Fruit fly (Drosophila melanogaster) whole organism, embryonic: Measurements from ENCODE around the gene drongo.

Experiments used
- Antp ChIP-seq: fragments of 200-800 bp; sonication (Bioruptor generic); optimal IDR thresholded peaks from 3 replicates; lab custom pipeline; 2016; ENCODE audit warnings: missing biosample characterization, missing genetic modification characterization
- CG10321 ChIP-seq: fragments of 200-800 bp; sonication (Bioruptor generic); IDR thresholded peaks from 2 replicates; pipeline ENCODE4 v1.3.6; 2022; ENCODE audit warnings: missing biosample characterization, missing genetic modification characterization
- CG11560 ChIP-seq: fragments of 200-800 bp; sonication (Bioruptor generic); IDR thresholded peaks from 3 replicates; pipeline ENCODE4 v1.3.6; 2022; ENCODE audit warnings: missing biosample characterization, missing genetic modification characterization
- CG12299 ChIP-seq: fragments of 200-800 bp; sonication (Bioruptor generic); optimal IDR thresholded peaks from 2 replicates; lab custom pipeline; 2018; ENCODE audit warnings: missing biosample characterization, mild to moderate bottlenecking, missing genetic modification characterization
- CG12659 ChIP-seq: fragments of 200-800 bp; sonication (Bioruptor generic); optimal IDR thresholded peaks from 3 replicates; lab custom pipeline; 2017; ENCODE audit warnings: mild to moderate bottlenecking, missing biosample characterization, missing genetic modification reagents, missing genetic modification characterization
- CG13287 ChIP-seq: fragments of 200-800 bp; sonication (Bioruptor generic); IDR thresholded peaks from 2 replicates; pipeline ENCODE4 v1.3.6; 2022; ENCODE audit warnings: missing biosample characterization, missing genetic modification characterization; ENCODE audit not compliant: partially characterized antibody
- CG15696 ChIP-seq: fragments of 200-800 bp; sonication (Bioruptor generic); optimal IDR thresholded peaks from 2 replicates; lab custom pipeline; 2019; ENCODE audit warnings: missing biosample characterization, mild to moderate bottlenecking, missing genetic modification characterization, moderate library complexity
- CG16813 ChIP-seq: fragments of 200-800 bp; sonication (Bioruptor generic); IDR thresholded peaks from 3 replicates; pipeline ENCODE4 v1.3.6; 2022; ENCODE audit warnings: missing biosample characterization, missing genetic modification characterization; ENCODE audit not compliant: partially characterized antibody
- CG17385 ChIP-seq: fragments of 200-800 bp; sonication (Bioruptor generic); optimal IDR thresholded peaks from 3 replicates; lab custom pipeline; 2018; ENCODE audit warnings: missing biosample characterization, mild to moderate bottlenecking, missing genetic modification characterization
- CG18619 ChIP-seq: fragments of 200-800 bp; sonication (Bioruptor generic); optimal IDR thresholded peaks from 3 replicates; lab custom pipeline; 2017; ENCODE audit warnings: missing biosample characterization, mild to moderate bottlenecking, missing genetic modification characterization
- CG2116 ChIP-seq: fragments of 200-800 bp; sonication (Bioruptor generic); optimal IDR thresholded peaks from 3 replicates; lab custom pipeline; 2018; ENCODE audit warnings: missing biosample characterization, mild to moderate bottlenecking, missing genetic modification characterization
- CG2875 ChIP-seq: fragments of 200-800 bp; sonication (Bioruptor generic); optimal IDR thresholded peaks from 2 replicates; lab custom pipeline; 2017; ENCODE audit warnings: missing biosample characterization, mild to moderate bottlenecking, missing genetic modification characterization, missing genetic modification reagents
- CG32772 ChIP-seq: fragments of 200-800 bp; sonication (Bioruptor generic); IDR thresholded peaks from 2 replicates; pipeline ENCODE4 v1.3.6; 2022; ENCODE audit warnings: missing biosample characterization, missing genetic modification characterization
- CG4282 ChIP-seq: fragments of 200-800 bp; sonication (Bioruptor generic); optimal IDR thresholded peaks from 2 replicates; lab custom pipeline; 2016; ENCODE audit warnings: missing biosample characterization, missing genetic modification characterization
- CG4328 ChIP-seq: fragments of 200-800 bp; sonication (Bioruptor generic); optimal IDR thresholded peaks from 3 replicates; lab custom pipeline; 2017; ENCODE audit warnings: missing biosample characterization, missing genetic modification reagents, missing genetic modification characterization
- CG7372 ChIP-seq: fragments of 200-800 bp; sonication (Bioruptor generic); IDR thresholded peaks from 2 replicates; pipeline ENCODE4 v1.3.6; 2022; ENCODE audit warnings: missing biosample characterization, missing genetic modification characterization
- CG8924 ChIP-seq: fragments of 200-800 bp; optimal IDR thresholded peaks from 3 replicates; lab custom pipeline; 2019; ENCODE audit warnings: missing biosample characterization, mild to moderate bottlenecking, missing genetic modification characterization, moderate library complexity
- CG9609 ChIP-seq: fragments of 200-800 bp; sonication (Bioruptor generic); optimal IDR thresholded peaks from 3 replicates; lab custom pipeline; 2016; ENCODE audit warnings: missing biosample characterization, missing genetic modification characterization
- CG9797 ChIP-seq: fragments of 200-800 bp; sonication (Bioruptor generic); optimal IDR thresholded peaks from 3 replicates; lab custom pipeline; 2018; ENCODE audit warnings: missing biosample characterization, mild to moderate bottlenecking, missing genetic modification characterization
- CG9817 ChIP-seq: fragments of 200-800 bp; sonication (Bioruptor generic); optimal IDR thresholded peaks from 2 replicates; lab custom pipeline; 2018; ENCODE audit warnings: missing biosample characterization, mild to moderate bottlenecking, missing genetic modification characterization, moderate library complexity
- ERR ChIP-seq: fragments of 200-800 bp; sonication (Bioruptor generic); optimal IDR thresholded peaks from 2 replicates; lab custom pipeline; 2016; ENCODE audit warnings: missing biosample characterization, missing genetic modification characterization
- Hr3 ChIP-seq: fragments of 200-800 bp; sonication (Bioruptor generic); optimal IDR thresholded peaks from 3 replicates; lab custom pipeline; 2016; ENCODE audit warnings: missing biosample characterization, missing genetic modification characterization
- Mad ChIP-seq: fragments of 200-800 bp; sonication (Bioruptor generic); optimal IDR thresholded peaks from 2 replicates; lab custom pipeline; 2016; ENCODE audit warnings: missing biosample characterization, missing genetic modification characterization
- NfI ChIP-seq: fragments of 200-800 bp; sonication (Bioruptor generic); optimal IDR thresholded peaks from 3 replicates; lab custom pipeline; 2018; ENCODE audit warnings: missing biosample characterization, mild to moderate bottlenecking, missing genetic modification characterization, moderate library complexity
- Six4 ChIP-seq: fragments of 200-800 bp; sonication (Bioruptor generic); optimal IDR thresholded peaks from 2 replicates; lab custom pipeline; 2016; ENCODE audit warnings: missing biosample characterization, missing genetic modification characterization
- Sox102F ChIP-seq: fragments of 200-800 bp; sonication (Bioruptor generic); optimal IDR thresholded peaks from 2 replicates; lab custom pipeline; 2018; ENCODE audit warnings: missing biosample characterization, mild to moderate bottlenecking, missing genetic modification characterization, moderate library complexity
- Usf ChIP-seq: fragments of 200-800 bp; sonication (Bioruptor generic); optimal IDR thresholded peaks from 2 replicates; lab custom pipeline; 2017; ENCODE audit warnings: missing genotype, missing biosample characterization, missing genetic modification characterization
- ap ChIP-seq: fragments of 200-800 bp; sonication (Bioruptor generic); IDR thresholded peaks from 2 replicates; pipeline ENCODE4 v1.3.6; 2022; ENCODE audit warnings: missing biosample characterization, missing genetic modification characterization
- bab2 ChIP-seq: fragments of 200-800 bp; sonication (Bioruptor generic); optimal IDR thresholded peaks from 2 replicates; lab custom pipeline; 2016; ENCODE audit warnings: missing biosample characterization, missing genetic modification characterization
- bcd ChIP-seq: fragments of 200-800 bp; sonication (Bioruptor generic); optimal IDR thresholded peaks from 2 replicates; lab custom pipeline; 2017; ENCODE audit warnings: missing biosample characterization, mild to moderate bottlenecking, missing genetic modification characterization
- btn ChIP-seq: fragments of 200-800 bp; sonication (Bioruptor generic); optimal IDR thresholded peaks from 2 replicates; lab custom pipeline; 2016; ENCODE audit warnings: missing biosample characterization, missing genetic modification characterization
- dati ChIP-seq: fragments of 200-800 bp; sonication (Bioruptor generic); IDR thresholded peaks from 2 replicates; pipeline ENCODE4 v1.3.6; 2022; ENCODE audit warnings: missing biosample characterization, missing genetic modification characterization
- fd64A ChIP-seq: fragments of 200-800 bp; sonication (Bioruptor generic); optimal IDR thresholded peaks from 3 replicates; lab custom pipeline; 2018; ENCODE audit warnings: missing biosample characterization, mild to moderate bottlenecking, missing genetic modification characterization
- fu2 ChIP-seq: fragments of 200-800 bp; sonication (Bioruptor generic); optimal IDR thresholded peaks from 2 replicates; lab custom pipeline; 2016; ENCODE audit warnings: missing biosample characterization, missing genetic modification characterization
- kni ChIP-seq: fragments of 200-800 bp; sonication (Bioruptor generic); optimal IDR thresholded peaks from 3 replicates; lab custom pipeline; 2017; ENCODE audit warnings: mild to moderate bottlenecking, missing biosample characterization, missing genetic modification reagents, missing genetic modification characterization
- knrl ChIP-seq: fragments of 200-800 bp; sonication (Bioruptor generic); IDR thresholded peaks from 3 replicates; pipeline ENCODE4 v1.3.6; 2022; ENCODE audit warnings: missing biosample characterization, missing genetic modification characterization; ENCODE audit not compliant: partially characterized antibody
- lbe ChIP-seq: fragments of 200-800 bp; sonication (Bioruptor generic); optimal IDR thresholded peaks from 2 replicates; lab custom pipeline; 2016; ENCODE audit warnings: missing biosample characterization, mild to moderate bottlenecking, missing genetic modification characterization
- lmd ChIP-seq: fragments of 200-800 bp; sonication (Bioruptor generic); IDR thresholded peaks from 2 replicates; pipeline ENCODE4 v1.3.6; 2022; ENCODE audit warnings: missing biosample characterization, missing genetic modification characterization
- lov ChIP-seq, 2 experiments: fragments of 200-800 bp in 1 of 2; fragments of >200 bp in 1 of 2; sonication (Bioruptor generic) in 1 of 2; IDR thresholded peaks in 1 of 2; optimal IDR thresholded peaks in 1 of 2; 2 replicates in 1 of 2; 3 replicates in 1 of 2; pipeline versions ENCODE4 v1.3.6 to Lab custom; 2017 to 2022; ENCODE audit warnings: missing biosample characterization in 1 of 2, missing genetic modification characterization in 1 of 2
- maf-S ChIP-seq: fragments of 200-800 bp; sonication (Bioruptor generic); optimal IDR thresholded peaks from 2 replicates; lab custom pipeline; 2016; ENCODE audit warnings: missing biosample characterization, missing genetic modification characterization
- mirr ChIP-seq: fragments of 200-800 bp; sonication (Bioruptor generic); optimal IDR thresholded peaks from 3 replicates; lab custom pipeline; 2018; ENCODE audit warnings: missing biosample characterization, mild to moderate bottlenecking, missing genetic modification characterization
- pzg ChIP-seq: fragments of 200-800 bp; sonication (Bioruptor generic); optimal IDR thresholded peaks from 3 replicates; lab custom pipeline; 2018; ENCODE audit warnings: missing biosample characterization, mild to moderate bottlenecking, missing genetic modification characterization, moderate library complexity
- salm ChIP-seq: fragments of 200-800 bp; sonication (Bioruptor generic); optimal IDR thresholded peaks from 2 replicates; lab custom pipeline; 2018; ENCODE audit warnings: missing biosample characterization, mild to moderate bottlenecking, missing genetic modification characterization
- seq ChIP-seq: fragments of 200-800 bp; sonication (Bioruptor generic); IDR thresholded peaks from 2 replicates; pipeline ENCODE4 v1.3.6; 2022; ENCODE audit warnings: missing biosample characterization, missing genetic modification characterization
- sima ChIP-seq: fragments of 200-800 bp; sonication (Bioruptor generic); optimal IDR thresholded peaks from 2 replicates; lab custom pipeline; 2016; ENCODE audit warnings: missing biosample characterization, missing genetic modification characterization
- sr ChIP-seq: fragments of 200-800 bp; sonication (Bioruptor generic); IDR thresholded peaks from 3 replicates; pipeline ENCODE4 v1.3.6; 2022; ENCODE audit warnings: missing biosample characterization, missing genetic modification characterization
- wdn ChIP-seq: fragments of 200-800 bp; sonication (Bioruptor generic); IDR thresholded peaks from 2 replicates; pipeline ENCODE4 v1.3.6; 2022; ENCODE audit warnings: missing biosample characterization, missing genetic modification characterization
- wor ChIP-seq: fragments of 200-800 bp; sonication (Bioruptor generic); IDR thresholded peaks from 2 replicates; pipeline ENCODE4 v1.3.6; 2022; ENCODE audit warnings: missing biosample characterization, missing genetic modification characterization
- zen ChIP-seq: fragments of 200-800 bp; sonication (Bioruptor generic); optimal IDR thresholded peaks from 3 replicates; lab custom pipeline; 2018; ENCODE audit warnings: missing biosample characterization, mild to moderate bottlenecking, missing genetic modification characterization, moderate library complexity
- zen2 ChIP-seq: fragments of 200-800 bp; sonication (Bioruptor generic); IDR thresholded peaks from 3 replicates; pipeline ENCODE4 v1.3.6; 2022; ENCODE audit warnings: missing biosample characterization, missing genetic modification characterization; ENCODE audit not compliant: partially characterized antibody

Gene drongo

dm6 chr2L:855052-855547 is 4.2 kb upstream of the drongo start, which contains the start of gene CG13949 (continued):
- TF ChIP-seq CG32772 (GFP tag; lab: Robert Waterston, UW): peak; percentile 60
- no peak for TF ChIP-seq wor (GFP tag; lab: Robert Waterston, UW)
- no peak for TF ChIP-seq Usf (GFP tag; lab: Kevin White, UChicago)
- TF ChIP-seq salm: peak; percentile 41
- peak; percentile 90 for TF ChIP-seq mirr
- TF ChIP-seq sima (GFP tag; lab: Kevin White, UChicago): no peak
- TF ChIP-seq bab2: peak; percentile 51
- peak; percentile 45 for TF ChIP-seq bcd (GFP tag; lab: Kevin White, UChicago)
- TF ChIP-seq CG2875 (GFP tag; lab: Kevin White, UChicago): peak; percentile 22
- no peak for TF ChIP-seq lov (optimal IDR thresholded peaks at IDR 0.05; lab: Kevin White, UChicago)
- no peak for TF ChIP-seq lov (GFP tag; IDR thresholded peaks at IDR 0.05; lab: Robert Waterston, UW)
- TF ChIP-seq CG9817 (tag; lab: Kevin White, UChicago): peak; percentile 55
- TF ChIP-seq pzg (GFP tag; lab: Kevin White, UChicago): peak; percentile 55
- TF ChIP-seq CG9797 (GFP tag; lab: Kevin White, UChicago): no peak
- peak; percentile 54 for TF ChIP-seq CG2116 (GFP tag; lab: Kevin White, UChicago)
- TF ChIP-seq CG12299 (tag; lab: Kevin White, UChicago): peak; percentile 56
- TF ChIP-seq CG11560 (tag; lab: Robert Waterston, UW): 0 out of 3 replicates have a peak, but pooled peaks have one; percentile 47
- no peak for TF ChIP-seq sr
- no peak for TF ChIP-seq btn (GFP tag; lab: Kevin White, UChicago)
- TF ChIP-seq maf-S (GFP tag; lab: Kevin White, UChicago): peak; percentile 60
- no peak for TF ChIP-seq ap (GFP tag; lab: Robert Waterston, UW)
- TF ChIP-seq kni (GFP tag; lab: Kevin White, UChicago): no peak
- peak; percentile 64; the same call in 1 of the 2 replicates for TF ChIP-seq wdn (GFP tag; lab: Robert Waterston, UW)
- peak; percentile 46 for TF ChIP-seq CG17385
- TF ChIP-seq Antp: peak; percentile 60
- peak; percentile 35 for TF ChIP-seq CG4282
- TF ChIP-seq zen2: no peak
- TF ChIP-seq CG18619 (GFP tag; lab: Kevin White, UChicago): peak; percentile 6
- peak; percentile 45 for TF ChIP-seq fu2 (GFP tag; lab: Kevin White, UChicago)
- TF ChIP-seq lbe (GFP tag; lab: Kevin White, UChicago): no peak
- no peak for TF ChIP-seq Mad
- no peak for TF ChIP-seq CG4328 (GFP tag; lab: Kevin White, UChicago)
- TF ChIP-seq seq: peak; percentile 47; the same call in 1 of the 2 replicates
- peak; percentile 67 for TF ChIP-seq Sox102F
- TF ChIP-seq NfI (GFP tag; lab: Kevin White, UChicago): peak; percentile 62
- TF ChIP-seq knrl (GFP tag; lab: Robert Waterston, UW): peak; percentile 56
- peak; percentile 15 for TF ChIP-seq CG15696 (tag; lab: Kevin White, UChicago)
- TF ChIP-seq Six4 (GFP tag; lab: Kevin White, UChicago): peak; percentile 0
- TF ChIP-seq CG7372: peak; percentile 56; the same call in 1 of the 2 replicates
- peak; percentile 51 for TF ChIP-seq CG9609 (GFP tag; lab: Kevin White, UChicago)
- no peak; the same call in 1 of the 2 replicates for TF ChIP-seq CG10321 (GFP tag; lab: Robert Waterston, UW)
- TF ChIP-seq lmd (GFP tag; lab: Robert Waterston, UW): peak; percentile 72
- TF ChIP-seq CG16813 (GFP tag; lab: Robert Waterston, UW): peak; percentile 57
- no peak for TF ChIP-seq fd64A (GFP tag; lab: Kevin White, UChicago)
- TF ChIP-seq zen: peak; percentile 24
- TF ChIP-seq CG13287 (GFP tag; lab: Robert Waterston, UW): peak; percentile 66
- TF ChIP-seq CG12659 (GFP tag; lab: Kevin White, UChicago): peak; percentile 74
- peak; percentile 60; the same call in 1 of the 2 replicates for TF ChIP-seq dati (GFP tag; lab: Robert Waterston, UW)
- peak; percentile 51 for TF ChIP-seq Hr3 (GFP tag; lab: Kevin White, UChicago)
- TF ChIP-seq CG8924: peak; percentile 53
- no peak for TF ChIP-seq ERR (GFP tag; lab: Kevin White, UChicago)
